Fruit fly (Drosophila melanogaster): ENCODE results near the gene cv.

The cv gene

DNA sequence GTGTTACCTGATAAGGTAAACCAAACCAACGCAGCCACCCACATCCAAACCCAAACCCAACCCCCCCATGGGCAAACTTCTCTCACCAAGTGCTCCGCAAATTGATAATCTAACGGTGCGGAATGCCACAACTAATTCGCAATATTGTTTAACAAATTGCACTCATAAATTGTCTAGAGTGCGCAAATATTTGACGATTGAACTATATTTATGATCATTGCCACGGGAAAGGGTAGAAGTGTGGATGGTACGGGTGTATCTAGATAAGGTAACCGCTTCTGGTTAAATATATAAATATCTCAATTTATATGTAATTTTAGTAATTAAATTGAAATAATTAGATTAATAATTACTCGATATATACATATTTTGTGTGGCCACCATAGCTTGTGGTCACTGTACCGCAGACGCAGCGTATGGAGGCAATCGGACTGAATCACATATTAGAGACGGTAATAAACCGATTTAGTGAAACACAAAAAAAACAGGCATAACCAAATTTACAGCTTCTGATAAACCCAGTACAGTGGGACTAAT lies 28.7 kb downstream of the cv start (continued):
- TF ChIP-seq CG13624 (GFP tag; optimal IDR thresholded peaks at IDR 0.05) (no peak), org-1 (GFP tag; optimal IDR thresholded peaks at IDR 0.05) (peak; percentile 2), Ets97D (GFP tag; optimal IDR thresholded peaks at IDR 0.05) (no peak), Camta (GFP tag; optimal IDR thresholded peaks at IDR 0.05) (no peak), ind (GFP tag; optimal IDR thresholded peaks at IDR 0.05) (peak; percentile 58), jumu (GFP tag; optimal IDR thresholded peaks at IDR 0.05) (no peak), CG12219 (GFP tag; optimal IDR thresholded peaks at IDR 0.05) (peak; percentile 32), Jarid2 (GFP tag; optimal IDR thresholded peaks at IDR 0.05) (no peak), CG12391 (tag; optimal IDR thresholded peaks at IDR 0.05) (peak; percentile 60), br (optimal IDR thresholded peaks at IDR 0.05) (no peak), tio (GFP tag; optimal IDR thresholded peaks at IDR 0.05) (peak; percentile 28), CG12942 (GFP tag; optimal IDR thresholded peaks at IDR 0.05) (no peak), ase (GFP tag; IDR thresholded peaks at IDR 0.05) (peak; percentile 16; the same call in 1 of the 3 replicates), salm (tag; optimal IDR thresholded peaks at IDR 0.05) (no peak), Dbx (GFP tag; IDR thresholded peaks at IDR 0.05) (peak; percentile 88), CG13296 (GFP tag; optimal IDR thresholded peaks at IDR 0.05) (peak; percentile 67), CG15601 (tag; optimal IDR thresholded peaks at IDR 0.05) (no peak), CG3407 (GFP tag; optimal IDR thresholded peaks at IDR 0.05) (no peak), CG18011 (GFP tag; optimal IDR thresholded peaks at IDR 0.05) (no peak), CG3065 (GFP tag; optimal IDR thresholded peaks at IDR 0.05) (no peak), CG1603 (tag; optimal IDR thresholded peaks at IDR 0.05) (peak; percentile 4), CG7839 (tag; optimal IDR thresholded peaks at IDR 0.05) (peak; percentile 79), CG17359 (tag; optimal IDR thresholded peaks at IDR 0.05) (peak; percentile 64), lov (optimal IDR thresholded peaks at IDR 0.05) (no peak), lov (GFP tag; IDR thresholded peaks at IDR 0.05) (no peak), caup (GFP tag; optimal IDR thresholded peaks at IDR 0.05; ENCODE audit: severe bottlenecking) (peak; percentile 71), CG12071 (GFP tag; optimal IDR thresholded peaks at IDR 0.05) (peak; percentile 22), CG11696 (GFP tag; IDR thresholded peaks at IDR 0.05) (0 out of 2 replicates have a peak, but pooled peaks have one; percentile 12), GATAe (GFP tag; conservative IDR thresholded peaks at IDR 0.05) (peak; percentile 20; the same call in 1 of the 2 replicates), Lhr (GFP tag; optimal IDR thresholded peaks at IDR 0.05) (no peak), CG17568 (GFP tag; optimal IDR thresholded peaks at IDR 0.05) (peak; percentile 52), sug (tag; optimal IDR thresholded peaks at IDR 0.05) (peak; percentile 92), CG18619 (GFP tag; optimal IDR thresholded peaks at IDR 0.05) (peak; percentile 44), cg (GFP tag; optimal IDR thresholded peaks at IDR 0.05) (no peak), CG9817 (tag; optimal IDR thresholded peaks at IDR 0.05) (peak; percentile 75), pzg (GFP tag; optimal IDR thresholded peaks at IDR 0.05) (no peak), cwo (GFP tag; optimal IDR thresholded peaks at IDR 0.05) (peak; percentile 70), kay (GFP tag; optimal IDR thresholded peaks at IDR 0.05) (no peak), lilli (GFP tag; optimal IDR thresholded peaks at IDR 0.05) (peak; percentile 44), maf-S (GFP tag; optimal IDR thresholded peaks at IDR 0.05) (no peak), CkIIα-i1 (GFP tag; IDR thresholded peaks at IDR 0.05) (0 out of 2 replicates have a peak, but pooled peaks have one; percentile 34), otp (GFP tag; IDR thresholded peaks at IDR 0.05) (peak; percentile 38; the same call in 1 of the 3 replicates), CG1233 (GFP tag; optimal IDR thresholded peaks at IDR 0.05) (peak; percentile 37), run (tag; optimal IDR thresholded peaks at IDR 0.05) (peak; percentile 1), CG7372 (GFP tag; IDR thresholded peaks at IDR 0.05) (peak; percentile 74), CG17912 (GFP tag; optimal IDR thresholded peaks at IDR 0.05) (no peak), ttk (GFP tag; IDR thresholded peaks at IDR 0.05) (peak; percentile 58; the same call in 1 of the 2 replicates), CG14441 (GFP tag; IDR thresholded peaks at IDR 0.05) (peak; percentile 56; the same call in 1 of the 2 replicates), mirr (GFP tag; optimal IDR thresholded peaks at IDR 0.05) (no peak), CG6854 (GFP tag; optimal IDR thresholded peaks at IDR 0.05) (peak; percentile 17)
